Worm (Caenorhabditis elegans): Measurements from ENCODE around the gene C38C3.6.

DNA sequence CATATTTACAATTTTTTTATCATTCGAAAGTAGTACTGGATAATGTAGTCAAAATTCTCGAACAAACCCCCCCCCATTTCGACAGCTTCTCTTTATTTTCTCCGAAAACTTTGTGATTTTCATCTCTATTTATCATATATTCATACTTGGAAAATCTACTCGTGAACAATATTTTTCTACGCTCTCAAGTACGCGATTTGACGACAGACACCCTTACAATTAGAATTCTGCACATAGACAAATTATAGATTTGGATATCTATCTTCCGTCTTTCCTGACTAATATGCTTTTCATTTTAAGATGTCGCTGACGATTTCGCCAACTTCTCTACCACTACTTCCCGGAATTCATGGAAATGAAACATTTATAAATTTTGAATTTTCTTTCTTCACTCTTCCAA lies 14.6 kb upstream of the C38C3.6 start, which contains the start of gene sru-28:
- TF ChIP-seq nhr-11 (tag; optimal IDR thresholded peaks at IDR 0.05) (no peak), nhr-237 (tag; optimal IDR thresholded peaks at IDR 0.05) (no peak), mdl-1 (tag; optimal IDR thresholded peaks at IDR 0.05) (no peak), mep-1 (tag; optimal IDR thresholded peaks at IDR 0.05) (no peak), elt-3 (tag; optimal IDR thresholded peaks at IDR 0.05) (no peak)

Data from whole organism, L1 larva.